Worm (Caenorhabditis elegans) whole organism, mixed stage, embryonic: ENCODE results near the gene mrpl-46.

Experiments
- M03D4.4 ChIP-seq: sonication (generic microtip); optimal IDR thresholded peaks from 2 replicates; lab custom pipeline; 2017; ENCODE audit warnings: mild to moderate bottlenecking, missing genetic modification characterization, missing compliant biosample characterization
- bed-3 ChIP-seq: fragments of 200-800 bp; sonication (Bioruptor generic); optimal IDR thresholded peaks from 3 replicates; lab custom pipeline; 2018; ENCODE audit warnings: mild to moderate bottlenecking, missing genetic modification characterization, moderate library complexity, missing compliant biosample characterization
- blmp-1 ChIP-seq: fragments of 150-350 bp; optimal IDR thresholded peaks from 2 replicates; lab custom pipeline; 2014; ENCODE audit warnings: missing biosample characterization, missing genetic modification characterization
- ceh-39 ChIP-seq: fragments of 150-350 bp; optimal IDR thresholded peaks from 2 replicates; lab custom pipeline; 2014; ENCODE audit warnings: missing biosample characterization, missing genetic modification characterization
- ceh-43 ChIP-seq: fragments of 200-800 bp; sonication (Bioruptor generic); optimal IDR thresholded peaks from 2 replicates; lab custom pipeline; 2018; ENCODE audit warnings: mild to moderate bottlenecking, missing genetic modification characterization, moderate library complexity, missing compliant biosample characterization
- ceh-83 ChIP-seq: fragments of 200-800 bp; sonication (Bioruptor generic); optimal IDR thresholded peaks from 2 replicates; lab custom pipeline; 2018; ENCODE audit warnings: mild to moderate bottlenecking, missing genetic modification characterization, missing compliant biosample characterization
- ces-1 ChIP-seq: fragments of 150-350 bp; optimal IDR thresholded peaks from 2 replicates; lab custom pipeline; 2014; ENCODE audit warnings: missing biosample characterization, missing genetic modification reagents, missing genetic modification characterization
- cnd-1 ChIP-seq: fragments of 200-800 bp; sonication (Bioruptor generic); optimal IDR thresholded peaks from 2 replicates; lab custom pipeline; 2018; ENCODE audit warnings: mild to moderate bottlenecking, missing genetic modification characterization, missing compliant biosample characterization
- drap-1 ChIP-seq: fragments of 200-800 bp; sonication (Bioruptor generic); optimal IDR thresholded peaks from 3 replicates; lab custom pipeline; 2018; ENCODE audit warnings: mild to moderate bottlenecking, missing genetic modification characterization, missing compliant biosample characterization
- elt-1 ChIP-seq: sonication (generic microtip); optimal IDR thresholded peaks from 2 replicates; lab custom pipeline; 2017; ENCODE audit warnings: missing genetic modification characterization, mild to moderate bottlenecking, missing compliant biosample characterization, antibody characterized with exemption, moderate library complexity, borderline replicate concordance; ENCODE audit not compliant: insufficient read depth
- elt-3 ChIP-seq: fragments of 150-350 bp; optimal IDR thresholded peaks from 2 replicates; lab custom pipeline; 2014; ENCODE audit warnings: missing biosample characterization, missing genetic modification characterization
- flh-1 ChIP-seq: fragments of 200-800 bp; sonication (Bioruptor generic); optimal IDR thresholded peaks from 2 replicates; lab custom pipeline; 2018; ENCODE audit warnings: mild to moderate bottlenecking, missing genetic modification characterization, moderate library complexity, missing compliant biosample characterization
- ham-2 ChIP-seq: fragments of 200-800 bp; sonication (Bioruptor generic); optimal IDR thresholded peaks from 2 replicates; lab custom pipeline; 2018; ENCODE audit warnings: mild to moderate bottlenecking, missing genetic modification characterization, missing compliant biosample characterization
- hlh-1 ChIP-seq: fragments of 150-350 bp; optimal IDR thresholded peaks from 2 replicates; lab custom pipeline; 2014; ENCODE audit warnings: missing biosample characterization, missing genetic modification reagents, missing genetic modification characterization
- lin-13 ChIP-seq: fragments of 150-350 bp; optimal IDR thresholded peaks from 2 replicates; lab custom pipeline; 2014; ENCODE audit warnings: missing biosample characterization, missing genetic modification characterization
- lin-32 ChIP-seq: fragments of 200-800 bp; sonication (Bioruptor generic); optimal IDR thresholded peaks from 2 replicates; lab custom pipeline; 2018; ENCODE audit warnings: mild to moderate bottlenecking, missing genetic modification characterization, missing compliant biosample characterization
- lsy-2 ChIP-seq: fragments of 150-350 bp; optimal IDR thresholded peaks from 2 replicates; lab custom pipeline; 2014; ENCODE audit warnings: missing biosample characterization, missing genetic modification characterization
- mab-5 ChIP-seq: fragments of 150-350 bp; optimal IDR thresholded peaks from 2 replicates; lab custom pipeline; 2014; ENCODE audit warnings: missing biosample characterization, missing genetic modification characterization
- mep-1 ChIP-seq: fragments of 150-350 bp; optimal IDR thresholded peaks from 2 replicates; lab custom pipeline; 2017; ENCODE audit warnings: missing biosample characterization, missing genetic modification reagents, missing genetic modification characterization, inconsistent platforms
- mls-2 ChIP-seq: sonication (generic microtip); optimal IDR thresholded peaks from 2 replicates; lab custom pipeline; 2016; ENCODE audit warnings: mild to moderate bottlenecking, missing genetic modification characterization, moderate library complexity, missing compliant biosample characterization
- nhr-12 ChIP-seq: fragments of 150-350 bp; optimal IDR thresholded peaks from 2 replicates; lab custom pipeline; 2014; ENCODE audit warnings: missing biosample characterization, missing genetic modification characterization
- nhr-2 ChIP-seq: fragments of 150-350 bp; optimal IDR thresholded peaks from 2 replicates; lab custom pipeline; 2014; ENCODE audit warnings: missing biosample characterization, missing genetic modification characterization
- nhr-237 ChIP-seq: fragments of 150-350 bp; optimal IDR thresholded peaks from 2 replicates; lab custom pipeline; 2014; ENCODE audit warnings: missing biosample characterization, missing genetic modification characterization
- nhr-28 ChIP-seq: fragments of 150-350 bp; optimal IDR thresholded peaks from 2 replicates; lab custom pipeline; 2014; ENCODE audit warnings: missing biosample characterization, missing genetic modification characterization
- nhr-76 ChIP-seq: sonication (generic microtip); optimal IDR thresholded peaks from 2 replicates; lab custom pipeline; 2017; ENCODE audit warnings: missing biosample characterization, missing genetic modification characterization
- pha-4 ChIP-seq: fragments of 150-350 bp; optimal IDR thresholded peaks from 2 replicates; lab custom pipeline; 2018; ENCODE audit warnings: missing biosample characterization, missing genetic modification reagents, missing genetic modification characterization
- sem-2 ChIP-seq: fragments of 200-800 bp; sonication (Bioruptor generic); optimal IDR thresholded peaks from 2 replicates; lab custom pipeline; 2018; ENCODE audit warnings: mild to moderate bottlenecking, missing genetic modification characterization, missing compliant biosample characterization
- snpc-4 ChIP-seq: fragments of 150-350 bp; optimal IDR thresholded peaks from 2 replicates; lab custom pipeline; 2014; ENCODE audit warnings: missing biosample characterization, missing genetic modification characterization
- sptf-1 ChIP-seq: sonication (generic microtip); optimal IDR thresholded peaks from 2 replicates; lab custom pipeline; 2017; ENCODE audit warnings: mild to moderate bottlenecking, missing genetic modification characterization, moderate library complexity, missing compliant biosample characterization
- tbx-8 ChIP-seq: fragments of 200-800 bp; sonication (Bioruptor generic); optimal IDR thresholded peaks from 2 replicates; lab custom pipeline; 2018; ENCODE audit warnings: mild to moderate bottlenecking, missing genetic modification characterization, moderate library complexity, missing compliant biosample characterization
- unc-120 ChIP-seq: sonication (generic microtip); optimal IDR thresholded peaks from 2 replicates; lab custom pipeline; 2017; ENCODE audit warnings: missing genetic modification characterization, missing compliant biosample characterization; ENCODE audit not compliant: poor library complexity, severe bottlenecking
- unc-39 ChIP-seq: fragments of 150-350 bp; optimal IDR thresholded peaks from 2 replicates; lab custom pipeline; 2014; ENCODE audit warnings: missing biosample characterization, missing genetic modification characterization
- unc-62 ChIP-seq: fragments of 150-350 bp; optimal IDR thresholded peaks from 2 replicates; lab custom pipeline; 2014; ENCODE audit warnings: missing biosample characterization, missing genetic modification reagents, missing genetic modification characterization
- zip-8 ChIP-seq: fragments of 150-350 bp; optimal IDR thresholded peaks from 2 replicates; lab custom pipeline; 2014; ENCODE audit warnings: missing biosample characterization, missing genetic modification characterization
- ztf-11 ChIP-seq: fragments of 150-350 bp; optimal IDR thresholded peaks from 2 replicates; lab custom pipeline; 2014; ENCODE audit warnings: missing biosample characterization, missing genetic modification characterization

mrpl-46 gene

DNA sequence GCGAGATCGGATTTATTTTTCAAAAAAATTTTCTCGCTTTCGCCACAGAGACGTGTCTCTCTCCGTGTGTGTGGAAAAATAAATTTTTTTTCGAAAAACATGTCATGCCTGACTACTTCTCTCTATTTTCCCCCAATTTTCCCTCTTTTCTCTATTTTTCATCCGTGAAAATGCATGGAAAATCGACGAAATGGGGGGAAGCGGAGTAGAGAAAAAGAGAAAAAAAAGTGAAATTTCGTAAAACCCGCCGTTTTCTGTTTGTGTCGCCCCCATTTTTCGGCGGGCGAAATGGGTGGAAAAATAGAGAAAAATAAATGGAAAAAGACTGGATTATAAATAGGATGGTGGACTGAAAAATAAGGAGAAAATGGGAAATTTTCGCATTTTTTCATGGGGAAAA is 32.9 kb downstream of the mrpl-46 start:
- no peak for TF ChIP-seq unc-120
- peak; percentile 84 for TF ChIP-seq blmp-1
- no peak for TF ChIP-seq unc-62 (GFP tag; lab: Kevin White, UChicago)
- no peak for TF ChIP-seq ztf-11 (tag; lab: Kevin White, UChicago)
- peak; percentile 37 for TF ChIP-seq ces-1 (GFP tag; lab: Kevin White, UChicago)

DNA sequence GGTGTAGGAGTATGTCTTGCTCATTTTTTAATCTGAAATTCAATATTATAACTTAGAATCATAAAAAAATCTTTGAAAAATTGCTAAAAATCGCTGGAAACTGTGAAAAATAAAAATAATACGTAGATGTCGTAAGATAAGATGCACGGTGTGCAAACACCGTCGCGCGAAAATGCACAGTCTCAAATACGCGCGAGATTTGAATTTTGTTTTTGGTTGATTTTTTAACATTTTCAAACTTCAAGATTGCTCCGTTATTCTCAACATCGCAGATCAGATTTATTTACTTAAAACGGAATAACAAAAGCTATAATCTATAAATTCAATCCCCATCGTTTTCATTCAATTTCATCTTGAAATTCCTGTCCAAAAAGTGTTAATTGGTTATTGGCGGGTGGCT is 41.5 kb downstream of the mrpl-46 start, which contains the start of gene Y55F3BR.6:
TSS of gene Y55F3BR.6 (minus strand) at position 32 of the 400 bp plus-strand sequence.
- no peak for TF ChIP-seq sem-2 (GFP tag; lab: Kevin White, UChicago)
- TF ChIP-seq nhr-12, result no peak
- TF ChIP-seq unc-39 (tag; lab: Kevin White, UChicago), result no peak
- no peak for TF ChIP-seq nhr-76 (tag; lab: Kevin White, UChicago)
- TF ChIP-seq ham-2 (GFP tag; lab: Kevin White, UChicago), result no peak

DNA sequence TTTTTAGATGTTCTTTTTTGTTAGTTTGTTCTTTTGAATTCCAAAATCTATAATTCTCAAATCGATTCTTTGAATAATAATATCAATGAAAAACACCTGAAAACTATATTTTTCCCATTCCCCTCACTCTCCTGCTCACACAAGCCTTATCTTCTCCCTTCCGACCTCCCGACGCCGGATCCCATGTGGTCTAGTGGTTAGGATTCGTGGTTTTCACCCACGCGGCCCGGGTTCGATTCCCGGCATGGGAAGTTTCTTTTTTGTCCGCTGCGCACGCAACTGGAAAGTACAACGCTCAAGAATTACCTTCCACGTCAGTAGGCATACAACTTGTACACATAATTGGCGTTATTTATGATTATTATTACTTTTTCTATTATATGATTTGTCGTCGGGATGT is 42.0 kb downstream of the mrpl-46 start:
- no peak for TF ChIP-seq mab-5 (tag; lab: Kevin White, UChicago)
- TF ChIP-seq mls-2 (tag; lab: Kevin White, UChicago), result peak; percentile 47
- TF ChIP-seq unc-62 (GFP tag; lab: Kevin White, UChicago), result no peak
- no peak for TF ChIP-seq elt-1 (tag; lab: Kevin White, UChicago)
- TF ChIP-seq ham-2 (GFP tag; lab: Kevin White, UChicago), result peak; percentile 7
- peak; percentile 60 for TF ChIP-seq sem-2 (GFP tag; lab: Kevin White, UChicago)
- no peak for TF ChIP-seq zip-8 (tag; lab: Kevin White, UChicago)
- TF ChIP-seq lin-13 (tag; lab: Kevin White, UChicago), result no peak
- TF ChIP-seq snpc-4, result no peak
- TF ChIP-seq nhr-28, result no peak
- no peak for TF ChIP-seq lsy-2 (tag; lab: Kevin White, UChicago)
- peak; percentile 56 for TF ChIP-seq cnd-1 (tag; lab: Kevin White, UChicago)
- no peak for TF ChIP-seq ces-1 (GFP tag; lab: Kevin White, UChicago)
- no peak for TF ChIP-seq ceh-39 (tag; lab: Kevin White, UChicago)
- TF ChIP-seq bed-3 (GFP tag; lab: Kevin White, UChicago), result peak; percentile 56
- TF ChIP-seq flh-1 (GFP tag; lab: Kevin White, UChicago), result peak; percentile 15
- TF ChIP-seq nhr-237, result no peak
- peak; percentile 68 for TF ChIP-seq drap-1 (GFP tag; lab: Kevin White, UChicago)
- peak; percentile 60 for TF ChIP-seq unc-120
- no peak for TF ChIP-seq blmp-1
- no peak for TF ChIP-seq nhr-2 (tag; lab: Kevin White, UChicago)
- peak; percentile 68 for TF ChIP-seq ceh-83 (GFP tag; lab: Kevin White, UChicago)
- TF ChIP-seq elt-3 (tag; lab: Kevin White, UChicago), result no peak
- peak; percentile 17 for TF ChIP-seq ceh-43 (GFP tag; lab: Kevin White, UChicago)
- TF ChIP-seq sptf-1 (tag; lab: Kevin White, UChicago), result peak; percentile 82
- TF ChIP-seq nhr-12, result no peak
- TF ChIP-seq hlh-1, result peak; percentile 0
- peak; percentile 53 for TF ChIP-seq lin-32 (GFP tag; lab: Kevin White, UChicago)
- TF ChIP-seq nhr-76 (tag; lab: Kevin White, UChicago), result no peak
- no peak for TF ChIP-seq pha-4
- no peak for TF ChIP-seq mep-1 (tag; lab: Kevin White, UChicago)
- TF ChIP-seq unc-39 (tag; lab: Kevin White, UChicago), result no peak
- no peak for TF ChIP-seq tbx-8 (GFP tag; lab: Kevin White, UChicago)
- TF ChIP-seq M03D4.4, result peak; percentile 64
- TF ChIP-seq ztf-11 (tag; lab: Kevin White, UChicago), result no peak

DNA sequence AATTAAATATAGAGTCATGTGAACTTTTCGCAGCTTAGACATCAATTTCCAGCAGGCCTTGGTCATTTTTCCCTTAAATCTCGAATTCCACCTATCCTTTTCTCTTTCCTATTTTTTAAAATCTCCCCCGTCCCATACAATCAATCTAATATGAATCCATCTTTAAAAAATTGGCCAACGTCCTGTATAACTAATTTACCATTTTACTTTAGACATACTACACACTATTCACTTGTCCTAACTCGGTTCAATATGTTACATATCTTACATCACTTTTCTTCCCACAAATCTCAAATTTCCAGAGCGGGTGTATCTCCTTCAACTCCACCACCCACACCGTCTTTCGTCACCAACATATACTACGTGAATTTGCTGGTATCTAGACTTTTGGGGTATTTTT is 44.6 kb downstream of the mrpl-46 start, which contains the start of gene lgc-33:
TSS of gene lgc-33 (plus strand) at position 301 of the 400 bp plus-strand sequence.
- no peak for TF ChIP-seq sptf-1 (tag; lab: Kevin White, UChicago)
- no peak for TF ChIP-seq ztf-11 (tag; lab: Kevin White, UChicago)
- no peak for TF ChIP-seq unc-120
- no peak for TF ChIP-seq ham-2 (GFP tag; lab: Kevin White, UChicago)
- no peak for TF ChIP-seq nhr-12
